Worm (Caenorhabditis elegans) whole organism, L4/young adult: Measurements from ENCODE around the gene dmsr-8.

ENCODE experiments used
- dao-5 ChIP-seq: sonication (generic microtip); optimal IDR thresholded peaks from 2 replicates; lab custom pipeline; 2016; ENCODE audit warnings: missing genotype, missing genetic modification characterization, moderate library complexity, missing compliant biosample characterization
- him-1 ChIP-seq: sonication (generic microtip); optimal IDR thresholded peaks from 2 replicates; lab custom pipeline; 2016; ENCODE audit warnings: missing genotype, missing genetic modification reagents, missing genetic modification characterization, missing compliant biosample characterization

DNA sequence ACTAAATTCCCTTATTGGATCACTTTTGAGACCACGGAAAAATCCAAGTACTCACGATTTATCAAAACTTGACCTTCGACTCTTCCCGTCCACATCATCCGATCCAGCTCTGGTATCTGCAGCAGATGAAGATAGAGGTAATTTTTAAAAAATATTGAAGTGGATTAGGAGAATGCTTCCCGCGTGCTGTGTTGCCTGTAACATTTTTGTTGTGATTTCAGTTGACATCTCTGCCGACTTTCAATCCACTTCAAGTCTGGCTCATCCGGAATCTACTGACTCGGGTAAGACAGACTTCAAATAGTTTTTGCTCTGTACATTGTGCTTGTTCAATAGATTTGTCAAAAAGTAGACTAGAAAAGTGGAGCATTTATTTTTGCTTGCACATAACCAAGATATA is 38.8 kb downstream of the dmsr-8 start:
- TF ChIP-seq dao-5 (tag; lab: Kevin White, UChicago) = no peak
- no peak for TF ChIP-seq him-1 (tag; lab: Kevin White, UChicago)
